Fruit fly (Drosophila melanogaster) whole organism, embryonic: ENCODE results near the gene Cyp4g15.
A peak's percentile ranks its signal among the peaks of the same experiment; 100 is the strongest.

Experiments used
- Ada2b ChIP-seq: fragments of 200-800 bp; sonication (Bioruptor generic); IDR thresholded peaks from 2 replicates; pipeline ENCODE4 v1.3.6; 2022; ENCODE audit warnings: missing biosample characterization, missing genetic modification characterization
- BEAF-32 ChIP-seq: fragments of 200-800 bp; sonication (Bioruptor generic); optimal IDR thresholded peaks from 3 replicates; lab custom pipeline; 2017; ENCODE audit warnings: missing biosample characterization, missing genetic modification characterization, mild to moderate bottlenecking, moderate library complexity, missing genetic modification reagents
- Blimp-1 ChIP-seq: fragments of 200-800 bp; sonication (Bioruptor generic); optimal IDR thresholded peaks from 3 replicates; lab custom pipeline; 2018; ENCODE audit warnings: missing biosample characterization, missing genetic modification characterization, mild to moderate bottlenecking, moderate library complexity, missing genetic modification reagents
- CG10321 ChIP-seq: fragments of 200-800 bp; sonication (Bioruptor generic); IDR thresholded peaks from 2 replicates; pipeline ENCODE4 v1.3.6; 2022; ENCODE audit warnings: missing biosample characterization, missing genetic modification characterization
- CG10543 ChIP-seq: fragments of 200-800 bp; sonication (Bioruptor generic); optimal IDR thresholded peaks from 3 replicates; lab custom pipeline; 2017; ENCODE audit warnings: missing biosample characterization, mild to moderate bottlenecking, missing genetic modification characterization, moderate library complexity
- CG11723 ChIP-seq: fragments of 200-800 bp; sonication (Bioruptor generic); optimal IDR thresholded peaks from 2 replicates; lab custom pipeline; 2017; ENCODE audit warnings: missing biosample characterization, mild to moderate bottlenecking, missing genetic modification characterization
- CG13123 ChIP-seq: fragments of 200-800 bp; sonication (Bioruptor generic); optimal IDR thresholded peaks from 2 replicates; lab custom pipeline; 2016; ENCODE audit warnings: missing biosample characterization, missing genetic modification characterization
- CG13775 ChIP-seq: fragments of 200-800 bp; sonication (Bioruptor generic); optimal IDR thresholded peaks from 3 replicates; lab custom pipeline; 2017; ENCODE audit warnings: missing biosample characterization, mild to moderate bottlenecking, missing genetic modification characterization
- CG14710 ChIP-seq: fragments of 200-800 bp; sonication (Bioruptor generic); optimal IDR thresholded peaks from 3 replicates; lab custom pipeline; 2019; ENCODE audit warnings: missing biosample characterization, mild to moderate bottlenecking, missing genetic modification characterization, moderate library complexity
- CG15514 ChIP-seq: fragments of 200-800 bp; sonication (Bioruptor generic); optimal IDR thresholded peaks from 3 replicates; lab custom pipeline; 2017; ENCODE audit warnings: missing biosample characterization, missing genetic modification characterization, mild to moderate bottlenecking, moderate library complexity, missing genetic modification reagents
- CG16815 ChIP-seq: fragments of 200-800 bp; sonication (Bioruptor generic); optimal IDR thresholded peaks from 3 replicates; lab custom pipeline; 2017; ENCODE audit warnings: missing biosample characterization, mild to moderate bottlenecking, missing genetic modification characterization
- CG2116 ChIP-seq: fragments of 200-800 bp; sonication (Bioruptor generic); optimal IDR thresholded peaks from 3 replicates; lab custom pipeline; 2018; ENCODE audit warnings: missing biosample characterization, mild to moderate bottlenecking, missing genetic modification characterization
- CG2199 ChIP-seq: fragments of 200-800 bp; sonication (Bioruptor generic); IDR thresholded peaks from 3 replicates; pipeline ENCODE4 v1.3.6; 2022; ENCODE audit warnings: missing biosample characterization, missing genetic modification characterization
- CG2712 ChIP-seq: fragments of 200-800 bp; optimal IDR thresholded peaks from 3 replicates; lab custom pipeline; 2019; ENCODE audit warnings: missing biosample characterization, mild to moderate bottlenecking, missing genetic modification characterization, moderate library complexity
- CG32532 ChIP-seq: fragments of 200-800 bp; sonication (Bioruptor generic); IDR thresholded peaks from 2 replicates; pipeline ENCODE4 v1.3.6; 2022; ENCODE audit warnings: missing biosample characterization, missing genetic modification characterization
- CG34422 ChIP-seq: fragments of 200-800 bp; sonication (Bioruptor generic); IDR thresholded peaks from 3 replicates; pipeline ENCODE4 v1.3.6; 2022; ENCODE audit warnings: missing biosample characterization, missing genetic modification characterization
- CG5953 ChIP-seq: fragments of 200-800 bp; sonication (Bioruptor generic); IDR thresholded peaks from 2 replicates; pipeline ENCODE4 v1.3.6; 2022; ENCODE audit warnings: missing biosample characterization, missing genetic modification characterization
- CG6765 ChIP-seq: fragments of 200-800 bp; sonication (Bioruptor generic); optimal IDR thresholded peaks from 3 replicates; lab custom pipeline; 2017; ENCODE audit warnings: missing biosample characterization, mild to moderate bottlenecking, missing genetic modification characterization
- CG8924 ChIP-seq: fragments of 200-800 bp; optimal IDR thresholded peaks from 3 replicates; lab custom pipeline; 2019; ENCODE audit warnings: missing biosample characterization, mild to moderate bottlenecking, missing genetic modification characterization, moderate library complexity
- CG8944 ChIP-seq: fragments of 200-800 bp; sonication (Bioruptor generic); optimal IDR thresholded peaks from 3 replicates; lab custom pipeline; 2016; ENCODE audit warnings: missing biosample characterization, missing genetic modification characterization
- CG9797 ChIP-seq: fragments of 200-800 bp; sonication (Bioruptor generic); optimal IDR thresholded peaks from 3 replicates; lab custom pipeline; 2018; ENCODE audit warnings: missing biosample characterization, mild to moderate bottlenecking, missing genetic modification characterization
- Camta ChIP-seq: fragments of 200-800 bp; sonication (Bioruptor generic); optimal IDR thresholded peaks from 2 replicates; lab custom pipeline; 2016; ENCODE audit warnings: missing biosample characterization, missing genetic modification characterization
- Doc2 ChIP-seq: fragments of 200-800 bp; sonication (Bioruptor generic); IDR thresholded peaks from 2 replicates; pipeline ENCODE4 v1.3.6; 2022; ENCODE audit warnings: missing biosample characterization, missing genetic modification characterization
- Dp ChIP-seq: fragments of 200-800 bp; sonication (Bioruptor generic); optimal IDR thresholded peaks from 2 replicates; lab custom pipeline; 2018; ENCODE audit warnings: missing biosample characterization, mild to moderate bottlenecking, missing genetic modification characterization, moderate library complexity
- E2f2 ChIP-seq: fragments of 200-800 bp; sonication (Bioruptor generic); IDR thresholded peaks from 2 replicates; pipeline ENCODE4 v1.3.6; 2022; ENCODE audit warnings: missing biosample characterization, missing genetic modification characterization
- ERR ChIP-seq: fragments of 200-800 bp; sonication (Bioruptor generic); optimal IDR thresholded peaks from 2 replicates; lab custom pipeline; 2016; ENCODE audit warnings: missing biosample characterization, missing genetic modification characterization
- GATAe ChIP-seq: fragments of 200-800 bp; sonication (Bioruptor generic); conservative IDR thresholded peaks from 2 replicates; pipeline ENCODE4 v1.3.6; 2022; ENCODE audit warnings: missing biosample characterization, missing genetic modification characterization
- HLH4C ChIP-seq: fragments of 200-800 bp; sonication (Bioruptor generic); IDR thresholded peaks from 3 replicates; pipeline ENCODE4 v1.3.6; 2022; ENCODE audit warnings: missing biosample characterization, missing genetic modification characterization; ENCODE audit not compliant: partially characterized antibody
- HLHmδ ChIP-seq: fragments of 200-800 bp; sonication (Bioruptor generic); optimal IDR thresholded peaks from 2 replicates; lab custom pipeline; 2018; ENCODE audit warnings: missing biosample characterization, mild to moderate bottlenecking, missing genetic modification characterization, moderate library complexity
- Lhr ChIP-seq: fragments of 200-800 bp; sonication (Bioruptor generic); optimal IDR thresholded peaks from 3 replicates; lab custom pipeline; 2017; ENCODE audit warnings: mild to moderate bottlenecking, missing biosample characterization, missing genetic modification reagents, missing genetic modification characterization
- MBD-R2 ChIP-seq: fragments of 200-800 bp; sonication (Bioruptor generic); IDR thresholded peaks from 2 replicates; pipeline ENCODE4 v1.3.6; 2022; ENCODE audit warnings: missing biosample characterization, missing genetic modification characterization
- MESR4 ChIP-seq: fragments of 200-800 bp; sonication (Bioruptor generic); optimal IDR thresholded peaks from 2 replicates; lab custom pipeline; 2018; ENCODE audit warnings: missing biosample characterization, mild to moderate bottlenecking, missing genetic modification characterization, moderate library complexity
- Nf-YB ChIP-seq: fragments of 200-800 bp; sonication (Bioruptor generic); optimal IDR thresholded peaks from 3 replicates; lab custom pipeline; 2019; ENCODE audit warnings: missing biosample characterization, mild to moderate bottlenecking, missing genetic modification characterization, moderate library complexity
- Sin3A ChIP-seq: fragments of >200 bp; optimal IDR thresholded peaks from 2 replicates; lab custom pipeline; 2018
- amos ChIP-seq: fragments of 200-800 bp; sonication (Bioruptor generic); IDR thresholded peaks from 2 replicates; pipeline ENCODE4 v1.3.6; 2022; ENCODE audit warnings: missing biosample characterization, missing genetic modification characterization; ENCODE audit not compliant: partially characterized antibody
- ara ChIP-seq: fragments of 200-800 bp; sonication (Bioruptor generic); IDR thresholded peaks from 2 replicates; pipeline ENCODE4 v1.3.6; 2022; ENCODE audit warnings: missing biosample characterization, missing genetic modification characterization
- ase ChIP-seq: fragments of 200-800 bp; sonication (Bioruptor generic); IDR thresholded peaks from 3 replicates; pipeline ENCODE4 v1.3.6; 2022; ENCODE audit warnings: missing biosample characterization, missing genetic modification characterization
- bbx ChIP-seq: fragments of 200-800 bp; sonication (Bioruptor generic); IDR thresholded peaks from 2 replicates; pipeline ENCODE4 v1.3.6; 2022; ENCODE audit warnings: missing biosample characterization, missing genetic modification characterization; ENCODE audit not compliant: partially characterized antibody
- bowl ChIP-seq: fragments of 200-800 bp; sonication (Bioruptor generic); IDR thresholded peaks from 2 replicates; pipeline ENCODE4 v1.3.6; 2022; ENCODE audit warnings: missing biosample characterization, missing genetic modification characterization
- bsh ChIP-seq, 2 experiments: fragments of 200-800 bp; sonication (Bioruptor generic); optimal IDR thresholded peaks; 2 replicates each; lab custom pipeline; 2017 to 2018; ENCODE audit warnings: mild to moderate bottlenecking in 2 of 2, missing biosample characterization in 2 of 2, missing genetic modification characterization in 2 of 2, moderate library complexity in 1 of 2
- gro ChIP-seq: fragments of 200-800 bp; sonication (Bioruptor generic); optimal IDR thresholded peaks from 2 replicates; lab custom pipeline; 2016; ENCODE audit warnings: missing biosample characterization, missing genetic modification characterization
- hb ChIP-seq: fragments of 200-800 bp; sonication (Bioruptor generic); IDR thresholded peaks from 3 replicates; pipeline ENCODE4 v1.3.6; 2022; ENCODE audit warnings: missing biosample characterization, missing genetic modification characterization; ENCODE audit not compliant: partially characterized antibody
- maf-S ChIP-seq: fragments of 200-800 bp; sonication (Bioruptor generic); optimal IDR thresholded peaks from 2 replicates; lab custom pipeline; 2016; ENCODE audit warnings: missing biosample characterization, missing genetic modification characterization
- pb ChIP-seq: fragments of 200-800 bp; sonication (Bioruptor generic); optimal IDR thresholded peaks from 3 replicates; lab custom pipeline; 2016; ENCODE audit warnings: missing biosample characterization, missing genetic modification characterization
- pros ChIP-seq: fragments of 200-800 bp; sonication (Bioruptor generic); optimal IDR thresholded peaks from 3 replicates; lab custom pipeline; 2019; ENCODE audit warnings: missing biosample characterization, mild to moderate bottlenecking, missing genetic modification characterization, moderate library complexity
- rib ChIP-seq: fragments of 200-800 bp; sonication (Bioruptor generic); IDR thresholded peaks from 2 replicates; pipeline ENCODE4 v1.3.6; 2022; ENCODE audit warnings: missing biosample characterization, missing genetic modification characterization
- trem ChIP-seq: fragments of 200-800 bp; optimal IDR thresholded peaks from 3 replicates; lab custom pipeline; 2019; ENCODE audit warnings: missing biosample characterization, mild to moderate bottlenecking, missing genetic modification characterization, moderate library complexity
- tup ChIP-seq: fragments of 200-800 bp; sonication (Bioruptor generic); optimal IDR thresholded peaks from 2 replicates; lab custom pipeline; 2016; ENCODE audit warnings: missing biosample characterization, mild to moderate bottlenecking, missing genetic modification characterization, moderate library complexity
- unpg ChIP-seq: fragments of 200-800 bp; sonication (Bioruptor generic); optimal IDR thresholded peaks from 3 replicates; lab custom pipeline; 2018; ENCODE audit warnings: missing biosample characterization, mild to moderate bottlenecking, missing genetic modification characterization, moderate library complexity
- vfl ChIP-seq: fragments of 200-800 bp; sonication (Bioruptor generic); optimal IDR thresholded peaks from 2 replicates; lab custom pipeline; 2016; ENCODE audit warnings: missing biosample characterization, missing genetic modification characterization
- z ChIP-seq: fragments of 200-800 bp; sonication (Bioruptor generic); IDR thresholded peaks from 3 replicates; pipeline ENCODE4 v1.3.6; 2022; ENCODE audit warnings: missing biosample characterization, missing genetic modification characterization

Cyp4g15 gene

dm6 chrX:11485075-11485474, 8.2 kb downstream of the Cyp4g15 start, which contains the start of gene Spase25:
Gene Spase25 (plus strand): TSS chrX:11485250.
- TF ChIP-seq CG34422 (no peak), bsh (GFP tag; optimal IDR thresholded peaks at IDR 0.05; lab: Kevin White, UChicago) (peak in 1 of 2 experiments; percentile 48), vfl (no peak), E2f2 (GFP tag; lab: Robert Waterston, UW) (peak; percentile 86), Camta (GFP tag; lab: Kevin White, UChicago) (no peak), Doc2 (GFP tag; lab: Robert Waterston, UW) (no peak), CG5953 (no peak), CG13123 (no peak), Lhr (GFP tag; lab: Kevin White, UChicago) (peak; percentile 11), GATAe (no peak), bowl (GFP tag; lab: Robert Waterston, UW) (no peak), Nf-YB (GFP tag; lab: Kevin White, UChicago) (no peak), Sin3A (lab: Kevin White, UChicago) (peak; percentile 2), z (GFP tag; lab: Robert Waterston, UW) (no peak), CG2116 (GFP tag; lab: Kevin White, UChicago) (peak; percentile 46), tup (no peak), maf-S (no peak), amos (0 out of 2 replicates have a peak, but pooled peaks have one; percentile 10), CG10321 (GFP tag; lab: Robert Waterston, UW) (no peak), CG6765 (no peak), HLH4C (GFP tag; lab: Robert Waterston, UW) (peak; percentile 30; the same call in 1 of the 3 replicates), rib (no peak), BEAF-32 (GFP tag; lab: Kevin White, UChicago) (peak; percentile 23), ase (GFP tag; lab: Robert Waterston, UW) (no peak), CG2712 (tag; lab: Kevin White, UChicago) (peak; percentile 8), gro (GFP tag; lab: Kevin White, UChicago) (no peak), CG15514 (GFP tag; lab: Kevin White, UChicago) (no peak), Blimp-1 (GFP tag; lab: Kevin White, UChicago) (peak; percentile 29), CG9797 (peak; percentile 57), pb (GFP tag; lab: Kevin White, UChicago) (no peak), HLHmδ (GFP tag; lab: Kevin White, UChicago) (no peak), ara (no peak), CG10543 (GFP tag; lab: Kevin White, UChicago) (no peak), Dp (GFP tag; lab: Kevin White, UChicago) (peak; percentile 85), MBD-R2 (GFP tag; lab: Robert Waterston, UW) (peak; percentile 49), CG8924 (tag; lab: Kevin White, UChicago) (no peak), unpg (GFP tag; lab: Kevin White, UChicago) (no peak), CG11723 (GFP tag; lab: Kevin White, UChicago) (no peak), Ada2b (no peak), CG14710 (tag; lab: Kevin White, UChicago) (no peak), CG2199 (GFP tag; lab: Robert Waterston, UW) (no peak), pros (GFP tag; lab: Kevin White, UChicago) (no peak), hb (GFP tag; lab: Robert Waterston, UW) (0 out of 3 replicates have a peak, but pooled peaks have one; percentile 39), trem (tag; lab: Kevin White, UChicago) (peak; percentile 44), CG32532 (GFP tag; lab: Robert Waterston, UW) (no peak), MESR4 (GFP tag; lab: Kevin White, UChicago) (peak; percentile 57), bbx (GFP tag; lab: Robert Waterston, UW) (0 out of 2 replicates have a peak, but pooled peaks have one; percentile 8), CG16815 (no peak), CG13775 (GFP tag; lab: Kevin White, UChicago) (no peak), CG8944 (GFP tag; lab: Kevin White, UChicago) (no peak), ERR (no peak)
